Fruit fly (Drosophila melanogaster) whole organism, wandering third instar larva: ENCODE results near the gene CG31627.

Experiments used
- Abd-B ChIP-seq: fragments of >200 bp; optimal IDR thresholded peaks from 2 replicates; lab custom pipeline; 2017; ENCODE audit warnings: missing biosample characterization, missing genetic modification characterization
- CG32264 ChIP-seq: fragments of 200-800 bp; sonication (Bioruptor generic); optimal IDR thresholded peaks from 2 replicates; lab custom pipeline; 2016; ENCODE audit warnings: missing biosample characterization, missing genetic modification characterization
- CG9705 ChIP-seq: fragments of 200-800 bp; sonication (Bioruptor generic); optimal IDR thresholded peaks from 2 replicates; lab custom pipeline; 2018; ENCODE audit warnings: missing biosample characterization, mild to moderate bottlenecking, missing genetic modification characterization
- CrebA ChIP-seq: fragments of 200-800 bp; sonication (Bioruptor generic); optimal IDR thresholded peaks from 2 replicates; lab custom pipeline; 2016; ENCODE audit warnings: missing biosample characterization, mild to moderate bottlenecking, missing genetic modification characterization, borderline replicate concordance
- Dfd ChIP-seq: fragments of >200 bp; optimal IDR thresholded peaks from 2 replicates; lab custom pipeline; 2017; ENCODE audit warnings: missing biosample characterization, missing genetic modification characterization
- Dif ChIP-seq: fragments of 200-275, 200-300 bp; sonication (Bioruptor generic); optimal IDR thresholded peaks from 2 replicates; lab custom pipeline; 2018; ENCODE audit warnings: missing biosample characterization, missing genetic modification characterization; ENCODE audit not compliant: partially characterized antibody
- GATAd ChIP-seq: sonication (Bioruptor generic); optimal IDR thresholded peaks from 2 replicates; lab custom pipeline; 2016; ENCODE audit warnings: missing biosample characterization, missing genetic modification characterization
- HLH106 ChIP-seq: fragments of 200-800 bp; optimal IDR thresholded peaks from 3 replicates; lab custom pipeline; 2019; ENCODE audit warnings: missing biosample characterization, mild to moderate bottlenecking, missing genetic modification characterization, moderate library complexity
- Hnf4 ChIP-seq: fragments of 200-800 bp; sonication (Bioruptor generic); optimal IDR thresholded peaks from 2 replicates; lab custom pipeline; 2016; ENCODE audit warnings: missing biosample characterization, mild to moderate bottlenecking, missing genetic modification characterization
- Hr78 ChIP-seq: fragments of >200 bp; optimal IDR thresholded peaks from 2 replicates; lab custom pipeline; 2017; ENCODE audit warnings: missing biosample characterization, missing genetic modification characterization
- Hr83 ChIP-seq: fragments of 200-300 bp; sonication (Bioruptor generic); optimal IDR thresholded peaks from 2 replicates; lab custom pipeline; 2016; ENCODE audit warnings: missing biosample characterization, mild to moderate bottlenecking, missing genetic modification characterization, moderate library complexity; ENCODE audit not compliant: poor library complexity, severe bottlenecking
- Jra ChIP-seq: sonication (Bioruptor generic); optimal IDR thresholded peaks from 2 replicates; lab custom pipeline; 2016; ENCODE audit warnings: missing biosample characterization, missing genetic modification characterization
- Mio ChIP-seq: sonication (Bioruptor generic); optimal IDR thresholded peaks from 2 replicates; lab custom pipeline; 2016; ENCODE audit warnings: missing biosample characterization, missing genetic modification characterization
- Myc ChIP-seq: fragments of >200 bp; optimal IDR thresholded peaks from 2 replicates; lab custom pipeline; 2017
- N ChIP-seq: fragments of >200 bp; optimal IDR thresholded peaks from 2 replicates; lab custom pipeline; 2018; ENCODE audit warnings: missing biosample characterization, missing external identifiers, missing genetic modification characterization
- OdsH ChIP-seq: fragments of 200-800 bp; sonication (Bioruptor generic); optimal IDR thresholded peaks from 2 replicates; lab custom pipeline; 2016; ENCODE audit warnings: missing biosample characterization, mild to moderate bottlenecking, missing genetic modification characterization
- Rel ChIP-seq, 2 experiments: fragments of 200-800 bp; sonication (Bioruptor generic) in 1 of 2; optimal IDR thresholded peaks; 2 replicates in 1 of 2; 3 replicates in 1 of 2; lab custom pipeline; 2016 to 2019; ENCODE audit warnings: mild to moderate bottlenecking in 2 of 2, missing biosample characterization in 2 of 2, missing genetic modification characterization in 2 of 2, moderate library complexity in 1 of 2
- Sp1 ChIP-seq: fragments of 200-800 bp; sonication (Bioruptor generic); optimal IDR thresholded peaks from 3 replicates; lab custom pipeline; 2019; ENCODE audit warnings: missing biosample characterization, mild to moderate bottlenecking, missing genetic modification characterization, moderate library complexity
- Vsx2 ChIP-seq: fragments of 200-300, 225-300 bp; sonication (Bioruptor generic); optimal IDR thresholded peaks from 2 replicates; lab custom pipeline; 2018; ENCODE audit warnings: missing biosample characterization, missing genetic modification characterization; ENCODE audit not compliant: partially characterized antibody
- br ChIP-seq: fragments of 200-800 bp; sonication (Bioruptor generic); optimal IDR thresholded peaks from 2 replicates; lab custom pipeline; 2016; ENCODE audit warnings: missing biosample characterization, missing genetic modification characterization
- brk ChIP-seq: fragments of 200-800 bp; sonication (Bioruptor generic); optimal IDR thresholded peaks from 2 replicates; lab custom pipeline; 2016; ENCODE audit warnings: missing biosample characterization, mild to moderate bottlenecking, missing genetic modification characterization
- dl ChIP-seq, 2 experiments: fragments of 175-275, 200-275 bp in 1 of 2; fragments of 200-275 bp in 1 of 2; sonication (Bioruptor generic); optimal IDR thresholded peaks; lab custom pipeline; 2018; ENCODE audit warnings: mild to moderate bottlenecking in 2 of 2, missing biosample characterization in 2 of 2, missing genetic modification characterization in 2 of 2, moderate library complexity in 2 of 2; ENCODE audit not compliant: partially characterized antibody in 2 of 2, insufficient read depth in 1 of 2
- dmrt93B ChIP-seq: fragments of 200-800 bp; sonication (Bioruptor generic); optimal IDR thresholded peaks from 2 replicates; lab custom pipeline; 2018; ENCODE audit warnings: missing biosample characterization, mild to moderate bottlenecking, missing genetic modification characterization
- dsf ChIP-seq: sonication (Bioruptor generic); optimal IDR thresholded peaks from 2 replicates; lab custom pipeline; 2016; ENCODE audit warnings: missing biosample characterization, missing genetic modification characterization, borderline replicate concordance
- ey ChIP-seq: fragments of 200-800 bp; sonication (Bioruptor generic); optimal IDR thresholded peaks from 2 replicates; lab custom pipeline; 2016; ENCODE audit warnings: missing biosample characterization, missing genetic modification characterization
- foxo ChIP-seq, 2 experiments: fragments of 200-800 bp; sonication (Bioruptor generic); optimal IDR thresholded peaks; 2 replicates in 1 of 2; 3 replicates in 1 of 2; lab custom pipeline; 2016 to 2017; ENCODE audit warnings: missing biosample characterization in 2 of 2, missing genetic modification characterization in 2 of 2
- fru ChIP-seq: fragments of 200-800 bp; sonication (Bioruptor generic); optimal IDR thresholded peaks from 3 replicates; lab custom pipeline; 2016; ENCODE audit warnings: missing biosample characterization, mild to moderate bottlenecking, missing genetic modification characterization
- h ChIP-seq: fragments of 200-800 bp; sonication (Bioruptor generic); optimal IDR thresholded peaks from 3 replicates; lab custom pipeline; 2016; ENCODE audit warnings: missing biosample characterization, mild to moderate bottlenecking, missing genetic modification characterization
- jim ChIP-seq: fragments of 175-275, 200-325 bp; sonication (Bioruptor generic); optimal IDR thresholded peaks from 2 replicates; lab custom pipeline; 2016; ENCODE audit warnings: missing biosample characterization, mild to moderate bottlenecking, missing genetic modification characterization
- lola ChIP-seq: fragments of >200 bp; optimal IDR thresholded peaks from 2 replicates; lab custom pipeline; 2017; ENCODE audit warnings: missing biosample characterization, missing genetic modification characterization
- pan ChIP-seq: fragments of >200 bp; optimal IDR thresholded peaks from 2 replicates; lab custom pipeline; 2017
- psq ChIP-seq: fragments of 200-800 bp; sonication (Bioruptor generic); optimal IDR thresholded peaks from 3 replicates; lab custom pipeline; 2017; ENCODE audit warnings: missing biosample characterization, mild to moderate bottlenecking, missing genetic modification characterization, moderate library complexity
- rgr ChIP-seq: fragments of 200-800 bp; sonication (Bioruptor generic); optimal IDR thresholded peaks from 3 replicates; lab custom pipeline; 2016; ENCODE audit warnings: missing biosample characterization, mild to moderate bottlenecking, missing genetic modification characterization
- sage ChIP-seq: fragments of 200-800 bp; sonication (Bioruptor generic); optimal IDR thresholded peaks from 2 replicates; lab custom pipeline; 2016; ENCODE audit warnings: missing biosample characterization, mild to moderate bottlenecking, missing genetic modification characterization
- sv ChIP-seq: fragments of 200-800 bp; sonication (Bioruptor generic); optimal IDR thresholded peaks from 3 replicates; lab custom pipeline; 2016; ENCODE audit warnings: missing biosample characterization, missing genetic modification characterization
- tai ChIP-seq: sonication (Bioruptor generic); optimal IDR thresholded peaks from 2 replicates; lab custom pipeline; 2016; ENCODE audit warnings: missing biosample characterization, missing genetic modification characterization
- usp ChIP-seq: fragments of >200 bp; optimal IDR thresholded peaks from 2 replicates; lab custom pipeline; 2017; ENCODE audit warnings: missing biosample characterization, missing genetic modification characterization
- woc ChIP-seq: sonication (Bioruptor generic); optimal IDR thresholded peaks from 2 replicates; lab custom pipeline; 2016; ENCODE audit warnings: missing biosample characterization, mild to moderate bottlenecking, missing genetic modification characterization

Gene CG31627

DNA sequence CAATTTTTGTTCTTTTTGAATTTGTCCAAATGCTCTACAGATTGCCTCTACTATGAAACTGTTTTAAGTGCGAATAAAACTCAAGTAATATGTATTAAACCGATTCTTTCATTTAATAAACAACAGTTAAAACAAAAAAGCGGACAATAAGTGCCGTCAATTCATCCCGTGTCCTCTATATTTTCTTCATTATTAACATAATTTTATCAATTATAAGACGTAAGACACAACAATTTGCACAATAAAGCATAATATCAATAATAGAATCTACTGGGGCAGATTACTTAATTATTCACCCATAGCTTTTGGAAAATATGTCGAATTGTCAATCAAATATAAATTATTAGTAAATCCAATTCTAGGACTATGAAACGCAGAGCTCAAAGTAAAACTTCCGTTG, at the start of gene CG31627:
Gene CG31627 (plus strand): TSS at position 301 of the 400 bp plus-strand sequence.
- TF ChIP-seq lola (GFP tag; lab: Kevin White, UChicago) (no peak), jim (GFP tag; lab: Kevin White, UChicago) (no peak), GATAd (GFP tag; lab: Kevin White, UChicago) (no peak), Myc (lab: Kevin White, UChicago) (no peak), Hr83 (GFP tag; lab: Kevin White, UChicago) (no peak)

DNA sequence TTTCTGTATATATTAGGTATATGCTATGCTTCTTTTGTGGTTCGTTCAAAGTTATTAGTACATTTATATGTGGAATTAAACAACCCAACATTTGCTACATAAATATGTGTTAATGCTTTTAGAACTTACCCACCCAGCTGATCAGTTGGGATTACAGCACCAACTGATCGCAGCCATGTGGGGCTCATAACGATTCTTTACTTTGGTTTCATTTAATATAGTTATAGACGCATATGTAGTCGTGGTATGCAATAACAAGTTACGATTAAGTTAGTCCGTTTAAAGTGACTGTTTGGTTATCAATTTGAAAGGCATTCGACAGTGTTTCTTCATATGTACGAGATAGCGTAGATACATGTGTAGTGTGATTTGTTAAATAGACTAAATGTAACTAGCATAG, 37.3 kb upstream of the CG31627 start:
- no peak for TF ChIP-seq GATAd (GFP tag; lab: Kevin White, UChicago)
- TF ChIP-seq pan, result no peak
- TF ChIP-seq ey (GFP tag; lab: Kevin White, UChicago), result no peak
- no peak for TF ChIP-seq HLH106 (tag; lab: Kevin White, UChicago)
- TF ChIP-seq Hnf4 (GFP tag; lab: Kevin White, UChicago), result no peak
- no peak for TF ChIP-seq Mio (GFP tag; lab: Kevin White, UChicago)
- no peak for TF ChIP-seq Dfd (GFP tag; lab: Kevin White, UChicago)
- TF ChIP-seq Vsx2, result no peak
- no peak for TF ChIP-seq h (GFP tag; lab: Kevin White, UChicago)
- TF ChIP-seq sage (GFP tag; lab: Kevin White, UChicago), result no peak
- no peak for TF ChIP-seq dmrt93B (GFP tag; lab: Kevin White, UChicago)
- TF ChIP-seq fru (GFP tag; lab: Kevin White, UChicago), result no peak
- TF ChIP-seq dl (GFP tag; optimal IDR thresholded peaks at IDR 0.05; lab: Kevin White, UChicago; ENCODE audit: insufficient read depth in 1 of 2, partially characterized antibody in 2 of 2), result no peak
- no peak for TF ChIP-seq CrebA (GFP tag; lab: Kevin White, UChicago)
- no peak for TF ChIP-seq CG9705 (GFP tag; lab: Kevin White, UChicago)
- no peak for TF ChIP-seq jim (GFP tag; lab: Kevin White, UChicago)
- no peak for TF ChIP-seq CG32264 (GFP tag; lab: Kevin White, UChicago)

DNA sequence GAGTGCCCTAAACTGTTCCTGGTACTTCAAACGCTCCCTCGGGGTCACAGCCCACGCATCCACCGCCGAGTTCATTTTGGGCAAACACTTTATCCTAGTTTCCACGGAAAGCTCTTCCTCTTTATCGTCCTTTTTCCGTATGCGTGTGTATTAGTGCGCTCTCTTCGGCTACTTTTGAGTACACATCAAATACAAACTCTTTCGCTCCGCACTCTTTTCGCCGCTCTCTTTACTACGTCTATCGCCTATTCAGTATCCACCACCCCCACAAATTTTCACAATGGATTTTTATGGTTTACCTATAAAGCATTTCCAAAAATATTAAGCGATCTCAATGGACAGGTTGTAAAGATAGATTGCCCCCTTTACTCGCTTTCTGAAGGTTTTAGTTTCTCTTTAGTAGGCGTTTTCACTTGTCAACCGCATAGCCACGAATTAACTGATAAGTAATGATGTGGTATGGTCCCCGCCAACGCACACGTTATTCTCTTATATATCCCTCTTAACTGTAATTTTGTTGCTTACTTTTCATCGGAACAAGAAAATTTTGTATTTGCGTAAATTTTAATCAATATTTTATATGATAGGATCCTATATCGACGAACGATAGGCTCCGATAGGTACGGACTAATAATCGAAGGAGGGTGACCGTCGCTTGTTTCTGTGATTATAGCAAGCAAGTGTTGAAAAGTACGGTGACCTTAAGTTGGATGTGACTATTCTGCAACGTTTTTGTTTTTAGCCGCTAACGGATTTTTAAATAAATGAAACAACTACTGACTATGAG, 31.1 kb upstream of the CG31627 start, which contains the start of gene Dap160:
Gene Dap160 (minus strand): TSS at position 634 of the 787 bp plus-strand sequence.
- TF ChIP-seq N (GFP tag; lab: Kevin White, UChicago) (no peak), Jra (GFP tag; lab: Kevin White, UChicago) (peak; percentile 26), CG9705 (GFP tag; lab: Kevin White, UChicago) (no peak), Hr78 (GFP tag; lab: Kevin White, UChicago) (no peak), OdsH (no peak), lola (GFP tag; lab: Kevin White, UChicago) (no peak), dl (GFP tag; optimal IDR thresholded peaks at IDR 0.05; lab: Kevin White, UChicago; ENCODE audit: insufficient read depth in 1 of 2, partially characterized antibody in 2 of 2) (peak in 1 of 2 experiments; percentile 49), br (no peak), CG32264 (GFP tag; lab: Kevin White, UChicago) (no peak), GATAd (GFP tag; lab: Kevin White, UChicago) (no peak), CrebA (GFP tag; lab: Kevin White, UChicago) (no peak), sage (GFP tag; lab: Kevin White, UChicago) (peak; percentile 45), foxo (GFP tag; optimal IDR thresholded peaks at IDR 0.05; lab: Kevin White, UChicago) (no peak), Hnf4 (GFP tag; lab: Kevin White, UChicago) (peak; percentile 53), Vsx2 (no peak), h (GFP tag; lab: Kevin White, UChicago) (no peak), Hr83 (GFP tag; lab: Kevin White, UChicago) (peak; percentile 63), ey (GFP tag; lab: Kevin White, UChicago) (no peak), Mio (GFP tag; lab: Kevin White, UChicago) (no peak), rgr (no peak), dmrt93B (GFP tag; lab: Kevin White, UChicago) (no peak), usp (GFP tag; lab: Kevin White, UChicago) (no peak), Rel (GFP tag; optimal IDR thresholded peaks at IDR 0.05; lab: Kevin White, UChicago) (no peak), Rel (tag; optimal IDR thresholded peaks at IDR 0.05; lab: Kevin White, UChicago) (peak; percentile 85), brk (GFP tag; lab: Kevin White, UChicago) (no peak), tai (GFP tag; lab: Kevin White, UChicago) (no peak), psq (GFP tag; lab: Kevin White, UChicago) (no peak), dsf (no peak), sv (GFP tag; lab: Kevin White, UChicago) (no peak), Abd-B (GFP tag; lab: Kevin White, UChicago) (no peak), Sp1 (GFP tag; lab: Kevin White, UChicago) (no peak), pan (no peak), HLH106 (tag; lab: Kevin White, UChicago) (no peak), jim (GFP tag; lab: Kevin White, UChicago) (no peak), Myc (lab: Kevin White, UChicago) (no peak), woc (peak; percentile 7), Dif (no peak), Dfd (GFP tag; lab: Kevin White, UChicago) (no peak), fru (GFP tag; lab: Kevin White, UChicago) (no peak)
